Worm (Caenorhabditis elegans) whole organism, L1 larva: ENCODE measurements around the gene acr-17.
A peak's percentile ranks its signal among the peaks of the same experiment; 100 is the strongest.

Experiments
- ceh-82 ChIP-seq, 3 experiments: fragments of 150-350 bp in 1 of 3; sonication (generic microtip) in 2 of 3; optimal IDR thresholded peaks; 2 replicates each; lab custom pipeline; 2014 to 2017; ENCODE audit warnings: missing biosample characterization in 3 of 3, missing genetic modification characterization in 3 of 3
- fos-1 ChIP-seq: fragments of 150-350 bp; optimal IDR thresholded peaks from 2 replicates; lab custom pipeline; 2014; ENCODE audit warnings: missing biosample characterization, missing genetic modification characterization
- hlh-4 ChIP-seq: sonication (generic microtip); optimal IDR thresholded peaks from 2 replicates; lab custom pipeline; 2016; ENCODE audit warnings: mild to moderate bottlenecking, missing genetic modification characterization, missing compliant biosample characterization
- lin-13 ChIP-seq: fragments of 150-350 bp; optimal IDR thresholded peaks from 2 replicates; lab custom pipeline; 2014; ENCODE audit warnings: missing biosample characterization, missing genetic modification reagents, missing genetic modification characterization
- mdl-1 ChIP-seq, 2 experiments: fragments of 150-350 bp; optimal IDR thresholded peaks; 2 replicates each; lab custom pipeline; 2014 to 2017; ENCODE audit warnings: missing biosample characterization in 2 of 2, missing genetic modification characterization in 2 of 2, inconsistent platforms in 1 of 2
- mep-1 ChIP-seq: fragments of 150-350 bp; optimal IDR thresholded peaks from 2 replicates; lab custom pipeline; 2014; ENCODE audit warnings: missing biosample characterization, missing genetic modification characterization
- nhr-11 ChIP-seq: fragments of 150-350 bp; optimal IDR thresholded peaks from 2 replicates; lab custom pipeline; 2014; ENCODE audit warnings: missing biosample characterization, missing genetic modification characterization
- nhr-77 ChIP-seq: fragments of 150-350 bp; optimal IDR thresholded peaks from 2 replicates; lab custom pipeline; 2014; ENCODE audit warnings: missing biosample characterization, missing genetic modification characterization
- nhr-84 ChIP-seq: sonication (generic microtip); optimal IDR thresholded peaks from 2 replicates; lab custom pipeline; 2017; ENCODE audit warnings: missing biosample characterization, missing genetic modification characterization
- nhr-85 ChIP-seq: sonication (generic microtip); peaks from one replicate; lab custom pipeline; 2016; ENCODE audit warnings: missing genetic modification characterization, inconsistent platforms, missing compliant biosample characterization
- nhr-90 ChIP-seq: sonication (generic microtip); optimal IDR thresholded peaks from 2 replicates; lab custom pipeline; 2016; ENCODE audit warnings: mild to moderate bottlenecking, missing genetic modification characterization, missing compliant biosample characterization; ENCODE audit not compliant: poor library complexity
- rnt-1 ChIP-seq: sonication (generic microtip); optimal IDR thresholded peaks from 2 replicates; lab custom pipeline; 2016; ENCODE audit warnings: mild to moderate bottlenecking, missing genetic modification characterization, moderate library complexity, missing compliant biosample characterization
- snpc-4 ChIP-seq: fragments of 150-350 bp; optimal IDR thresholded peaks from 2 replicates; lab custom pipeline; 2014; ENCODE audit warnings: missing biosample characterization, missing genetic modification characterization
- ztf-4 ChIP-seq: fragments of 150-350 bp; optimal IDR thresholded peaks from 2 replicates; lab custom pipeline; 2014; ENCODE audit warnings: missing biosample characterization, missing genetic modification characterization

DNA sequence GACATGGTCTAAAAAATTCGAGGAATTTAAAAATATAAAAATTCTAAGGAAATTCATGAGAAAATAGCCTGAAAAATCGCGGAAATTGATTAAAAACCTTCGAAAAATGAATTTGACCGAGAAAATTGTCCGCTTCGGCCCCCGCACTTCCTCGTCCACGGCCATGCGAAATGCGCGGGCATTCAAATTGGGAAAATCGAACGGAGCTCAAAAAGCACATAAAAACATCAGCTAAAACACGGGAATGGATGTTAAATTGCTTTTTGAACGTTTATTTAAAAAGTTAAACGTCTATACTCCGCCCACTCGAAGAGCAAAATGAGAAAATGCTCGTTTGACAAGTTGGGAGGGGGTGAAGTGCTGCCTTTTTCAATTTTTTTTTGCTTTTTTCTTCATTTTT, 5.4 kb upstream of the acr-17 start, which contains the start of gene F53E10.6:
- TF ChIP-seq snpc-4: peak; percentile 35
- no peak for TF ChIP-seq lin-13 (GFP tag; lab: Kevin White, UChicago)
- TF ChIP-seq nhr-85 (tag; lab: Kevin White, UChicago): peak; percentile 77
- TF ChIP-seq ztf-4 (tag; lab: Kevin White, UChicago): no peak
- no peak for TF ChIP-seq nhr-84 (tag; lab: Kevin White, UChicago)
- no peak for TF ChIP-seq nhr-77
- TF ChIP-seq nhr-90 (tag; lab: Kevin White, UChicago): peak; percentile 52
- peak in 1 of 3 experiments; percentile 39 for TF ChIP-seq ceh-82 (tag; optimal IDR thresholded peaks at IDR 0.05; lab: Kevin White, UChicago)
- no peak for TF ChIP-seq fos-1 (tag; lab: Kevin White, UChicago)
- TF ChIP-seq nhr-11 (tag; lab: Kevin White, UChicago): no peak
- peak; percentile 94 for TF ChIP-seq rnt-1 (tag; lab: Kevin White, UChicago)
- TF ChIP-seq mep-1 (tag; lab: Kevin White, UChicago): peak; percentile 40
- no peak for TF ChIP-seq hlh-4 (tag; lab: Kevin White, UChicago)
- no peak for TF ChIP-seq mdl-1 (tag; optimal IDR thresholded peaks at IDR 0.05; lab: Kevin White, UChicago)
